Worm (Caenorhabditis elegans) whole organism, late embryonic: ENCODE measurements around the gene Y51A2A.16.

Source experiments
- ceh-2 ChIP-seq: sonication (generic microtip); optimal IDR thresholded peaks from 2 replicates; lab custom pipeline; 2016; ENCODE audit warnings: missing genotype, missing genetic modification characterization, missing compliant biosample characterization
- ceh-45 ChIP-seq: fragments of 200-800 bp; sonication (Bioruptor generic); IDR thresholded peaks from 2 replicates; pipeline ENCODE4 v1.3.6; 2022; ENCODE audit warnings: missing genetic modification reagents, missing genetic modification characterization, missing compliant biosample characterization
- hlh-30 ChIP-seq: sonication (generic microtip); optimal IDR thresholded peaks from 2 replicates; lab custom pipeline; 2017; ENCODE audit warnings: antibody characterized with exemption, missing genetic modification characterization, missing compliant biosample characterization; ENCODE audit not compliant: insufficient read depth
- nfya-1 ChIP-seq: sonication (generic microtip); optimal IDR thresholded peaks from 2 replicates; lab custom pipeline; 2017; ENCODE audit warnings: missing genetic modification characterization, mild to moderate bottlenecking, missing compliant biosample characterization, antibody characterized with exemption, moderate library complexity
- nhr-11 ChIP-seq: fragments of 150-350 bp; optimal IDR thresholded peaks from 2 replicates; lab custom pipeline; 2014; ENCODE audit warnings: missing biosample characterization, missing genetic modification characterization
- pag-3 ChIP-seq: sonication (generic microtip); optimal IDR thresholded peaks from 2 replicates; lab custom pipeline; 2016; ENCODE audit warnings: missing compliant biosample characterization, missing genetic modification characterization, borderline replicate concordance
- pha-2 ChIP-seq: sonication (generic microtip); optimal IDR thresholded peaks from 2 replicates; lab custom pipeline; 2017; ENCODE audit warnings: mild to moderate bottlenecking, missing genetic modification characterization, missing compliant biosample characterization
- pha-4 ChIP-seq: fragments of 150-350 bp; optimal IDR thresholded peaks from 2 replicates; lab custom pipeline; 2018; ENCODE audit warnings: missing biosample characterization, missing genetic modification reagents, missing genetic modification characterization
- pqm-1 ChIP-seq: sonication (generic microtip); optimal IDR thresholded peaks from 2 replicates; lab custom pipeline; 2016; ENCODE audit warnings: missing genetic modification characterization, missing compliant biosample characterization
- sdc-2 ChIP-seq: sonication (generic microtip); optimal IDR thresholded peaks from 2 replicates; lab custom pipeline; 2016; ENCODE audit warnings: missing genotype, missing genetic modification characterization, missing compliant biosample characterization
- ttx-3 ChIP-seq: sonication (generic microtip); optimal IDR thresholded peaks from 2 replicates; lab custom pipeline; 2016; ENCODE audit warnings: missing genetic modification reagents, missing genetic modification characterization, missing compliant biosample characterization
- unc-86 ChIP-seq: sonication (generic microtip); optimal IDR thresholded peaks from 2 replicates; lab custom pipeline; 2016; ENCODE audit warnings: missing genetic modification characterization, missing compliant biosample characterization

DNA sequence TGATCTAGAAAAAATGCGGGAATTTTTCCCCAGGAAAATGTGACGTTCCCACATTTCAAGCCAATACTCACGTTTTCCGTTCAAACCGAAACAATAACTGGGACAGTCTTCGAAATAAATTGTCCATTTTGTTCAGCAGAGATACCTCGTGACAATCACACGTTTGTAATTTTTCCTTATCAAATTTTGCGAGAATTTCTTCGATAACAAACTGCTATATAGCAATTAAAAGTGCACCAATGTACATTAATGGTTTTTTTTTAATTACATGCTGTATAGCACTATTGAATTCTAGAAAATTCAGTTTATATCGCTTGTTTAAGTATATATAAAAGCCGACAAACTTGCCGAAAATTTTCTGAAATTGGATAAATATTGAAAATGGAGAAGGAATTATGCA is 14.4 kb downstream of the Y51A2A.16 start, which contains the start of gene R10E8.6:
- TF ChIP-seq nfya-1 (tag; lab: Kevin White, UChicago): no peak
- TF ChIP-seq hlh-30 (tag; lab: Kevin White, UChicago): no peak
- no peak for TF ChIP-seq ttx-3 (tag; lab: Kevin White, UChicago)
- no peak for TF ChIP-seq sdc-2 (tag; lab: Kevin White, UChicago)
- no peak for TF ChIP-seq pag-3 (tag; lab: Kevin White, UChicago)
- no peak for TF ChIP-seq pha-4 (tag; lab: Kevin White, UChicago)
- no peak for TF ChIP-seq ceh-2 (tag; lab: Kevin White, UChicago)
- no peak for TF ChIP-seq nhr-11 (tag; lab: Kevin White, UChicago)
- no peak for TF ChIP-seq pqm-1 (tag; lab: Kevin White, UChicago)
- TF ChIP-seq unc-86 (tag; lab: Kevin White, UChicago): no peak
- TF ChIP-seq pha-2 (tag; lab: Kevin White, UChicago): no peak
- TF ChIP-seq ceh-45 (GFP tag; lab: Robert Waterston, UW): no peak
